Fruit fly (Drosophila melanogaster) whole organism, adult: ENCODE data around the gene CG10345.

Experiments
- CG11617 ChIP-seq: fragments of 200-800 bp; sonication (Bioruptor generic); optimal IDR thresholded peaks from 2 replicates; lab custom pipeline; 2017; ENCODE audit warnings: mild to moderate bottlenecking, missing biosample characterization, missing genetic modification reagents, missing genetic modification characterization
- CG12768 ChIP-seq: fragments of 200-800 bp; sonication (Bioruptor generic); optimal IDR thresholded peaks from 2 replicates; lab custom pipeline; 2017; ENCODE audit warnings: missing biosample characterization, missing genetic modification characterization, mild to moderate bottlenecking, moderate library complexity, missing genetic modification reagents
- CG14711 ChIP-seq: fragments of 200-800 bp; sonication (Bioruptor generic); optimal IDR thresholded peaks from 2 replicates; lab custom pipeline; 2018; ENCODE audit warnings: missing biosample characterization, mild to moderate bottlenecking, missing genetic modification characterization, moderate library complexity
- CG1620 ChIP-seq: fragments of 200-800 bp; sonication (Bioruptor generic); optimal IDR thresholded peaks from 2 replicates; lab custom pipeline; 2016; ENCODE audit warnings: missing biosample characterization, missing genetic modification characterization
- CG33017 ChIP-seq: fragments of 200-800 bp; sonication (Bioruptor generic); optimal IDR thresholded peaks from 2 replicates; lab custom pipeline; 2018; ENCODE audit warnings: missing biosample characterization, mild to moderate bottlenecking, missing genetic modification characterization, moderate library complexity
- CG5204 ChIP-seq: fragments of 200-800 bp; sonication (Bioruptor generic); optimal IDR thresholded peaks from 2 replicates; lab custom pipeline; 2016; ENCODE audit warnings: missing biosample characterization, missing genetic modification characterization
- CG7045 ChIP-seq: fragments of 200-800 bp; sonication (Bioruptor generic); optimal IDR thresholded peaks from 2 replicates; lab custom pipeline; 2017; ENCODE audit warnings: missing biosample characterization, mild to moderate bottlenecking, missing genetic modification characterization
- CG7101 ChIP-seq: fragments of 200-800 bp; sonication (Bioruptor generic); optimal IDR thresholded peaks from 2 replicates; lab custom pipeline; 2018; ENCODE audit warnings: missing biosample characterization, mild to moderate bottlenecking, missing genetic modification characterization, moderate library complexity
- Clk ChIP-seq: fragments of 200-800 bp; sonication (Bioruptor generic); optimal IDR thresholded peaks from 2 replicates; lab custom pipeline; 2017; ENCODE audit warnings: missing biosample characterization, missing genetic modification characterization
- Crg-1 ChIP-seq: fragments of 200-800 bp; sonication (Bioruptor generic); optimal IDR thresholded peaks from 2 replicates; lab custom pipeline; 2016; ENCODE audit warnings: missing biosample characterization, missing genetic modification characterization
- Hr96 ChIP-seq: fragments of 200-800 bp; sonication (Bioruptor generic); optimal IDR thresholded peaks from 2 replicates; lab custom pipeline; 2016; ENCODE audit warnings: missing biosample characterization, missing genetic modification characterization
- Mnt ChIP-seq: fragments of 200-800 bp; sonication (Bioruptor generic); optimal IDR thresholded peaks from 2 replicates; lab custom pipeline; 2016; ENCODE audit warnings: missing biosample characterization, mild to moderate bottlenecking, missing genetic modification characterization
- bab1 ChIP-seq: fragments of 200-800 bp; sonication (Bioruptor generic); optimal IDR thresholded peaks from 3 replicates; lab custom pipeline; 2019; ENCODE audit warnings: missing biosample characterization, mild to moderate bottlenecking, missing genetic modification characterization, moderate library complexity
- cic ChIP-seq: fragments of 200-800 bp; sonication (Bioruptor generic); optimal IDR thresholded peaks from 2 replicates; lab custom pipeline; 2017; ENCODE audit warnings: missing biosample characterization, mild to moderate bottlenecking, missing genetic modification characterization, moderate library complexity
- cnc ChIP-seq, 2 experiments: fragments of >200 bp; optimal IDR thresholded peaks; 2 replicates each; lab custom pipeline; 2017
- kay ChIP-seq: fragments of 200-800 bp; sonication (Bioruptor generic); peaks from one replicate; lab custom pipeline; 2016; ENCODE audit warnings: missing biosample characterization, missing genetic modification characterization, borderline replicate concordance
- ovo ChIP-seq: fragments of 200-800 bp; sonication (Bioruptor generic); optimal IDR thresholded peaks from 2 replicates; lab custom pipeline; 2016; ENCODE audit warnings: missing biosample characterization, missing genetic modification characterization
- pad ChIP-seq: fragments of 200-800 bp; sonication (Bioruptor generic); optimal IDR thresholded peaks from 3 replicates; lab custom pipeline; 2017; ENCODE audit warnings: missing biosample characterization, missing genetic modification characterization, mild to moderate bottlenecking, moderate library complexity, missing genetic modification reagents
- toe ChIP-seq: fragments of 200-800 bp; sonication (Bioruptor generic); optimal IDR thresholded peaks from 2 replicates; lab custom pipeline; 2016; ENCODE audit warnings: missing biosample characterization, missing genetic modification characterization

Gene CG10345

DNA sequence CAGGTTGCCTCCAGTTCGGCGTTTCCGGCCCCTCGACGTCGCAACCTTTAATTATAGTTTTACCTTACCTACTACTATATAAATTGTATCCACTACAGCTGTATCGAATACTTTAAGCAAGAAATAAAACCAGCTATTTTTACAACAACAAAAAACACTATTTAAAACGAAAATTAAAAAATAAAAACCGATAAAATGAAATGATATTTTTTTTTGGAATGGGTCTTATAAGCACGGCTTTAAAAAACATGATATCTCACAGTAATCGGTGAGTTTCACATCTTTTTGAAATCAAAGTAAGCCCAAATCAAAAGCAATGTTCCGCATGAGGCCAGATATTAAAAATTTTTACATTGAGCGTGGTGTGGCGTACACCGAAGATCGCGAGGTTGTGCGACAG is 33.4 kb downstream of the CG10345 start, which contains the start of gene CG14891:
CG14891 (plus strand) TSS at position 301 of the 400 bp plus-strand sequence.
- no peak for TF ChIP-seq CG7101 (tag; lab: Kevin White, UChicago)
- no peak for TF ChIP-seq Mnt
- TF ChIP-seq bab1 (GFP tag; lab: Kevin White, UChicago) = no peak
- no peak for TF ChIP-seq ovo (GFP tag; lab: Kevin White, UChicago)
- TF ChIP-seq CG5204 = no peak
- no peak for TF ChIP-seq cic (GFP tag; lab: Kevin White, UChicago)
- no peak for TF ChIP-seq CG33017 (tag; lab: Kevin White, UChicago)
- no peak for TF ChIP-seq CG14711
- no peak for TF ChIP-seq CG12768 (GFP tag; lab: Kevin White, UChicago)

DNA sequence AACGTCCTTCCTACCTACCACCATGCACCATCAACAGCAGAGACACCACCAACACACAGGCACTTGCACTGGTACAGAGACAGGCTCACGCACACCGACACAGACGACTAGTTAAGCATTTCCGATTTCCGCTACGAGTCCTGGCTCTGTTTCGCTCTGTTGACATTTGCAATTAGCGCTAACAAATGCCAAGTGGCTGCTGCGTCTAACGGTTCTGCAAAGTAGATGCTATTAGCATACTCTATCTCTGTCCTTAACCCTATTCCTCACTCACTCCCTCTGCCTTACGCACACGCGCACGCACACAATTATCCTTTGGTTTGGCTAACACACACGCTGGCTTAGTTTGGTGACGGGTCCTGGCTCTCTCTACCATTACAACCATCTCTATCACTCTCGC is 34.2 kb downstream of the CG10345 start:
- no peak for TF ChIP-seq bab1 (GFP tag; lab: Kevin White, UChicago)
- no peak for TF ChIP-seq Hr96 (GFP tag; lab: Kevin White, UChicago)
- no peak for TF ChIP-seq CG7101 (tag; lab: Kevin White, UChicago)
- TF ChIP-seq Clk = no peak
- no peak for TF ChIP-seq Crg-1 (GFP tag; lab: Kevin White, UChicago)
- no peak for TF ChIP-seq CG33017 (tag; lab: Kevin White, UChicago)
- no peak for TF ChIP-seq cic (GFP tag; lab: Kevin White, UChicago)
- no peak for TF ChIP-seq CG5204
- no peak for TF ChIP-seq cnc (optimal IDR thresholded peaks at IDR 0.05; lab: Kevin White, UChicago)
- no peak for TF ChIP-seq CG14711
- no peak for TF ChIP-seq CG1620

DNA sequence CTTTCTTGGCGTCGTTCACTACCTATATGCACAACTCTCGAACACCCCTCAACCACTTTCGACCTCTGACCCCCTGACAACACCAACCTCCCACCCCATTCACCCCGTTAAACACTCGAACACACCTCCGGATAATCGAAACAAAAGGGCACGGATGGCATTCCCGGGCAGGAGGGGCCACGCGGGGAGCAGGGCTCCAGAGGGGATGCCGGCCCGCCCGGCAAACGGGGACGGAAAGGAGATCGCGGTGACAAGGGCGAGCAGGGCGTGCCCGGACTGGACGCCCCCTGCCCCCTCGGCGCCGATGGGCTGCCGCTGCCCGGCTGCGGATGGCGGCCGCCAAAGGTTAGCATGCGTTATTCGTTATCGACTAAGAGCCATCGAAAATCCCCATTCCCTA is 35.3 kb downstream of the CG10345 start:
- no peak for TF ChIP-seq ovo (GFP tag; lab: Kevin White, UChicago)
- no peak for TF ChIP-seq Crg-1 (GFP tag; lab: Kevin White, UChicago)
- TF ChIP-seq CG14711 = no peak

DNA sequence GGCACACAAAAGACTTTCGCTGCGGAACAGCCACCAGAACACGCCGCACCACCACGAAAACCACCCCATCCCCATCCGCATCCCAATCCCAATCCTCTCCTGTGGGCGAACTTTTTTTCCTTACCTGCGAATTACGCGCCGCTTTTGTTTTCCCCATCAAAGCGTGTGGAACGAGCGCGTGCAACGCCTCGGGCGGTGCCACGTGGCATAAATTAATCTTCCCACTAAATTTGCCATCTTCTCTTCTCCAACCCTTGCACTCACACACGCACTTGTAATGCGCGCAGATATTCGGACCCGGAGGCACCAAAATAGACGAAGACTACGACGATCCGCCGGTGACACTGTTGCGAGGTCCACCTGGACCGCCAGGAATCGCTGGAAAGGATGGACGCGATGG is 39.9 kb downstream of the CG10345 start:
- TF ChIP-seq cnc (optimal IDR thresholded peaks at IDR 0.05; lab: Kevin White, UChicago) (no peak), CG5204 (no peak), kay (GFP tag; lab: Kevin White, UChicago) (no peak), CG12768 (GFP tag; lab: Kevin White, UChicago) (no peak), CG11617 (GFP tag; lab: Kevin White, UChicago) (no peak), CG14711 (no peak)

DNA sequence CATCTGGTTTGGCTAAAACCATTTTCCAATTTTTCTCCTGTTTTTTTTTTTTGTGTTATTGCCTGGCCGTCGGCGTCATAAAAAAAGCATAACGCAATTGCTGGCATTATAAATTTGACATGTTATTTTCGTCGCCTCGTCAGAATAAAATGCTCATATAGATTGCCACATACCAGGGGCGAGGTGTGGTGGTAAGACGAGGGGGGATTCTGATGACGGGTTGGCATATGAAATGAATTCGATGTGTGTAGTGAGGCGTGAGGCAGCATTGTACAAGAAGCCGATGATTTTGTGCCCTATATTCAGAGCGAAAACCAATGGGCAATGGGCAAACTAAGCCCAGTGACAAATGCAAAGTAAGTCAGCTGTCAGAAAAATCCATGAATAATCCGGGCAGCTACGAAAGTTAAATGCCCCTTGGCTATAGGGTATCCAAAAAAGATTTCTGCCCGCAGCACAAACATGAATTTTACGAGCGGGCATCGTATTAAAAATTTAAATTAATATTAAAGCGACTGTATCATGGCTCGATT is 46.0 kb downstream of the CG10345 start:
- TF ChIP-seq cnc (optimal IDR thresholded peaks at IDR 0.05; lab: Kevin White, UChicago) = no peak
- TF ChIP-seq CG11617 (GFP tag; lab: Kevin White, UChicago) = no peak
- TF ChIP-seq CG12768 (GFP tag; lab: Kevin White, UChicago) = no peak
- no peak for TF ChIP-seq CG33017 (tag; lab: Kevin White, UChicago)
- TF ChIP-seq Crg-1 (GFP tag; lab: Kevin White, UChicago) = no peak
- no peak for TF ChIP-seq CG7101 (tag; lab: Kevin White, UChicago)
- TF ChIP-seq bab1 (GFP tag; lab: Kevin White, UChicago) = no peak
- no peak for TF ChIP-seq toe (GFP tag; lab: Kevin White, UChicago)
- no peak for TF ChIP-seq ovo (GFP tag; lab: Kevin White, UChicago)
- TF ChIP-seq pad (GFP tag; lab: Kevin White, UChicago) = no peak
- no peak for TF ChIP-seq CG1620
- TF ChIP-seq kay (GFP tag; lab: Kevin White, UChicago) = no peak

DNA sequence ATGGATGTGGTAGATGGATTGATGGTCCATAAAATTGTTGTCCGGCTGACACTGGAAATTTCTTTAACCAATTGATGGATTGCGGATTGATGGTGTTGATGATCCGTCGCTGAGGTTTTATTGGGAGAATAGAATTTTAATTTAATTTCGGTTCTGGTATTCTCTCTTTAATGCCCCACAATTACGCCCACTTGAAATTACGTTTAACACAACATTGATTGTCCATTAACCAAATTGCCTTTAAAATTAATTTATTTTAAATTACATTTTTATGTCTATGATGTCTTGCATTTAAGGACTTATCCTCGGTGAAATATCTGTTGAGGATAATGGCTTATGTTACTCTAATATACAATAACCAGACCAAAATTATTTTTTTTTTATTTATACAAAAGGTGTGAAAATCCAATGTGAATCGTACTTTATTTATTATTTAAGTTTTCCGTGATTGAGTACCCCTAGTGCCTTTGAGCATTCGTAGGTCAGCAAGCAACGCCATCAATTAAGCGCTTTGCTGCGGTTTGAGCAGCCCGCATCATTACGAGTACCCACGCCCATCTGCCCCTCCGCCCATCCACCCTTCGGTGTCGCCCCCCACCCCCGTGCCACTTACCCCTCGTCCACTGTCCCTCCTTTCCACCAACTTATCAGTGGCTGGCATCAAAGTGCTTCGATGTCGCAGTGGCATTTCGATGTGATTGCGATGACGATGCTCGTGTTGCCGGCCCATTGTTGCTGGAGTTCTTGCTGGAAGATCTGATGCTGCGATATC is 51.0 kb downstream of the CG10345 start:
- TF ChIP-seq CG12768 (GFP tag; lab: Kevin White, UChicago) = no peak
- TF ChIP-seq Mnt = no peak
- TF ChIP-seq CG5204 = no peak
- no peak for TF ChIP-seq CG7045 (GFP tag; lab: Kevin White, UChicago)
- no peak for TF ChIP-seq CG1620
- no peak for TF ChIP-seq Crg-1 (GFP tag; lab: Kevin White, UChicago)
- TF ChIP-seq pad (GFP tag; lab: Kevin White, UChicago) = no peak
- TF ChIP-seq CG7101 (tag; lab: Kevin White, UChicago) = no peak
- TF ChIP-seq CG33017 (tag; lab: Kevin White, UChicago) = no peak

DNA sequence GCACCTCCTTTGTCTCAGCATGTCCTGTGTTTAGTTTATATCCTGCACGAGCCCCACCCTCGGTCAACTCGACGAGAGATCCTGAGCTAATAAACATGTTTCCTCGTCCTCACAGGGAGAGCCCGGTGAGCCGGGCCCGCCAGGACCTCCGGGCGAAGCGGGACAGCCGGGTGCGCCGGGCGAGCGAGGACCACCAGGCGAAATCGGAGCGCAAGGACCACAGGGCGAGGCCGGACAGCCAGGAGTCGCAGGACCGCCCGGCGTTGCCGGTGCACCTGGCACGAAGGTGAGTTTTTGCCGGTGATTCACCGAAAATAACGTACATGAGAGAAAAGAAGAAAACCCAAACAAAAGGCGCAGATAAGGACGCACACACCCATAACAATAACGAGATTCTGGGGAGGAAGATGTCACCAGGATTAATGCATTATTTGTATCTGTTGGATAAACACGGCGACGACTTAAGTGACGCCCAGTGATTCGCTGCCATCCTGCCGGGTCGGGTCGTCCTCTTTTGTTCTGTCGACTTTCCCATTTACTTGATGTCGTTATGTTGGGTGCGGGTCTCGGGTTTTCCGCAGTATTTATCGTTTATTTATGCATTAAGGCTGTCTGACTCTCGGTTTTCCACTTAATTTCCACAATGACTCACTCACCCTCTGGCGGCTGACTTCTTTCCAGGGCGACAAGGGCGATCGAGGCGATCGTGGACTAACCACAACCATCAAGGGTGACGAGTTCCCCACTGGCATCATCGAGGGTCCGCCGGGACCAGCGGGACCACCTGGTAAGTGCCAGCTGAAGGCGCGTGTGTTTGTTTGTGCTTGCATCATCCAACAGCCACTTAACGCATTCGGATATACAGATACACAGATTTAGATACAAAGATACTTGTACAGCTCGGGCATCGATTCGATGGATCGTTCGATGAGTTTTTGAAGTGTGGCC is 52.7 kb downstream of the CG10345 start:
- TF ChIP-seq CG14711 (no peak), CG1620 (no peak), CG5204 (no peak), Crg-1 (GFP tag; lab: Kevin White, UChicago) (no peak), cnc (optimal IDR thresholded peaks at IDR 0.05; lab: Kevin White, UChicago) (no peak), bab1 (GFP tag; lab: Kevin White, UChicago) (no peak), toe (GFP tag; lab: Kevin White, UChicago) (no peak), kay (GFP tag; lab: Kevin White, UChicago) (no peak), CG33017 (tag; lab: Kevin White, UChicago) (no peak), CG12768 (GFP tag; lab: Kevin White, UChicago) (no peak), CG11617 (GFP tag; lab: Kevin White, UChicago) (no peak), CG7101 (tag; lab: Kevin White, UChicago) (no peak), ovo (GFP tag; lab: Kevin White, UChicago) (no peak), pad (GFP tag; lab: Kevin White, UChicago) (no peak)
